Worm (Caenorhabditis elegans) whole organism, mixed stage, embryonic: Measurements from ENCODE around the gene nhr-221.

ENCODE experiments used
- bed-3 ChIP-seq: fragments of 200-800 bp; sonication (Bioruptor generic); optimal IDR thresholded peaks from 3 replicates; lab custom pipeline; 2018; ENCODE audit warnings: mild to moderate bottlenecking, missing genetic modification characterization, moderate library complexity, missing compliant biosample characterization
- blmp-1 ChIP-seq: fragments of 150-350 bp; optimal IDR thresholded peaks from 2 replicates; lab custom pipeline; 2014; ENCODE audit warnings: missing biosample characterization, missing genetic modification characterization
- ceh-39 ChIP-seq: fragments of 150-350 bp; optimal IDR thresholded peaks from 2 replicates; lab custom pipeline; 2014; ENCODE audit warnings: missing biosample characterization, missing genetic modification characterization
- ceh-43 ChIP-seq: fragments of 200-800 bp; sonication (Bioruptor generic); optimal IDR thresholded peaks from 2 replicates; lab custom pipeline; 2018; ENCODE audit warnings: mild to moderate bottlenecking, missing genetic modification characterization, moderate library complexity, missing compliant biosample characterization
- ceh-83 ChIP-seq: fragments of 200-800 bp; sonication (Bioruptor generic); optimal IDR thresholded peaks from 2 replicates; lab custom pipeline; 2018; ENCODE audit warnings: mild to moderate bottlenecking, missing genetic modification characterization, missing compliant biosample characterization
- ces-1 ChIP-seq: fragments of 150-350 bp; optimal IDR thresholded peaks from 2 replicates; lab custom pipeline; 2014; ENCODE audit warnings: missing biosample characterization, missing genetic modification reagents, missing genetic modification characterization
- elt-1 ChIP-seq: sonication (generic microtip); optimal IDR thresholded peaks from 2 replicates; lab custom pipeline; 2017; ENCODE audit warnings: missing genetic modification characterization, mild to moderate bottlenecking, missing compliant biosample characterization, antibody characterized with exemption, moderate library complexity, borderline replicate concordance; ENCODE audit not compliant: insufficient read depth
- elt-3 ChIP-seq: fragments of 150-350 bp; optimal IDR thresholded peaks from 2 replicates; lab custom pipeline; 2014; ENCODE audit warnings: missing biosample characterization, missing genetic modification characterization
- flh-1 ChIP-seq: fragments of 200-800 bp; sonication (Bioruptor generic); optimal IDR thresholded peaks from 2 replicates; lab custom pipeline; 2018; ENCODE audit warnings: mild to moderate bottlenecking, missing genetic modification characterization, moderate library complexity, missing compliant biosample characterization
- hlh-1 ChIP-seq: fragments of 150-350 bp; optimal IDR thresholded peaks from 2 replicates; lab custom pipeline; 2014; ENCODE audit warnings: missing biosample characterization, missing genetic modification reagents, missing genetic modification characterization
- lin-32 ChIP-seq: fragments of 200-800 bp; sonication (Bioruptor generic); optimal IDR thresholded peaks from 2 replicates; lab custom pipeline; 2018; ENCODE audit warnings: mild to moderate bottlenecking, missing genetic modification characterization, missing compliant biosample characterization
- lsy-2 ChIP-seq: fragments of 150-350 bp; optimal IDR thresholded peaks from 2 replicates; lab custom pipeline; 2014; ENCODE audit warnings: missing biosample characterization, missing genetic modification characterization
- mab-5 ChIP-seq: fragments of 150-350 bp; optimal IDR thresholded peaks from 2 replicates; lab custom pipeline; 2014; ENCODE audit warnings: missing biosample characterization, missing genetic modification characterization
- mep-1 ChIP-seq: fragments of 150-350 bp; optimal IDR thresholded peaks from 2 replicates; lab custom pipeline; 2017; ENCODE audit warnings: missing biosample characterization, missing genetic modification reagents, missing genetic modification characterization, inconsistent platforms
- mls-2 ChIP-seq: sonication (generic microtip); optimal IDR thresholded peaks from 2 replicates; lab custom pipeline; 2016; ENCODE audit warnings: mild to moderate bottlenecking, missing genetic modification characterization, moderate library complexity, missing compliant biosample characterization
- nhr-12 ChIP-seq: fragments of 150-350 bp; optimal IDR thresholded peaks from 2 replicates; lab custom pipeline; 2014; ENCODE audit warnings: missing biosample characterization, missing genetic modification characterization
- nhr-76 ChIP-seq: sonication (generic microtip); optimal IDR thresholded peaks from 2 replicates; lab custom pipeline; 2017; ENCODE audit warnings: missing biosample characterization, missing genetic modification characterization
- pha-4 ChIP-seq: fragments of 150-350 bp; optimal IDR thresholded peaks from 2 replicates; lab custom pipeline; 2018; ENCODE audit warnings: missing biosample characterization, missing genetic modification reagents, missing genetic modification characterization
- sem-2 ChIP-seq: fragments of 200-800 bp; sonication (Bioruptor generic); optimal IDR thresholded peaks from 2 replicates; lab custom pipeline; 2018; ENCODE audit warnings: mild to moderate bottlenecking, missing genetic modification characterization, missing compliant biosample characterization
- sptf-1 ChIP-seq: sonication (generic microtip); optimal IDR thresholded peaks from 2 replicates; lab custom pipeline; 2017; ENCODE audit warnings: mild to moderate bottlenecking, missing genetic modification characterization, moderate library complexity, missing compliant biosample characterization
- tbx-8 ChIP-seq: fragments of 200-800 bp; sonication (Bioruptor generic); optimal IDR thresholded peaks from 2 replicates; lab custom pipeline; 2018; ENCODE audit warnings: mild to moderate bottlenecking, missing genetic modification characterization, moderate library complexity, missing compliant biosample characterization
- unc-39 ChIP-seq: fragments of 150-350 bp; optimal IDR thresholded peaks from 2 replicates; lab custom pipeline; 2014; ENCODE audit warnings: missing biosample characterization, missing genetic modification characterization
- zip-8 ChIP-seq: fragments of 150-350 bp; optimal IDR thresholded peaks from 2 replicates; lab custom pipeline; 2014; ENCODE audit warnings: missing biosample characterization, missing genetic modification characterization
- ztf-11 ChIP-seq: fragments of 150-350 bp; optimal IDR thresholded peaks from 2 replicates; lab custom pipeline; 2014; ENCODE audit warnings: missing biosample characterization, missing genetic modification characterization

Gene nhr-221

ce11 chrV:3555986-3556385 is 20.8 kb upstream of the nhr-221 start, which contains the start of gene grl-30:
TSS of gene grl-30 (plus strand) at chrV:3556286.
- no peak for TF ChIP-seq ces-1 (GFP tag; lab: Kevin White, UChicago)
- no peak for TF ChIP-seq hlh-1 (tag; lab: Kevin White, UChicago)
- TF ChIP-seq ceh-83 (GFP tag; lab: Kevin White, UChicago), result no peak
- TF ChIP-seq mab-5 (tag; lab: Kevin White, UChicago), result no peak
- TF ChIP-seq blmp-1 (tag; lab: Kevin White, UChicago), result no peak
- TF ChIP-seq zip-8 (tag; lab: Kevin White, UChicago), result peak; percentile 20

ce11 chrV:3554869-3555268 is 19.7 kb upstream of the nhr-221 start, which contains the start of gene grl-29:
TSS of gene grl-29 (minus strand) at chrV:3555236.
- TF ChIP-seq sem-2 (GFP tag; lab: Kevin White, UChicago) (no peak), ceh-83 (GFP tag; lab: Kevin White, UChicago) (no peak), lsy-2 (tag; lab: Kevin White, UChicago) (no peak), sptf-1 (tag; lab: Kevin White, UChicago) (no peak), ceh-43 (GFP tag; lab: Kevin White, UChicago) (no peak)
- TF ChIP-seq, all 35 proteins: peak for 0

ce11 chrV:3552740-3553469 is 17.7 kb upstream of the nhr-221 start, which contains the start of gene T24A6.20:
TSS of gene T24A6.20 (plus strand) at chrV:3553134.
- no peak for TF ChIP-seq tbx-8
- no peak for TF ChIP-seq elt-3 (tag; lab: Kevin White, UChicago)
- no peak for TF ChIP-seq nhr-12 (tag; lab: Kevin White, UChicago)
- no peak for TF ChIP-seq ztf-11 (tag; lab: Kevin White, UChicago)
- TF ChIP-seq flh-1 (GFP tag; lab: Kevin White, UChicago), result no peak
- peak; percentile 5 for TF ChIP-seq ceh-39 (tag; lab: Kevin White, UChicago)
- TF ChIP-seq pha-4 (tag; lab: Kevin White, UChicago), result no peak

DNA sequence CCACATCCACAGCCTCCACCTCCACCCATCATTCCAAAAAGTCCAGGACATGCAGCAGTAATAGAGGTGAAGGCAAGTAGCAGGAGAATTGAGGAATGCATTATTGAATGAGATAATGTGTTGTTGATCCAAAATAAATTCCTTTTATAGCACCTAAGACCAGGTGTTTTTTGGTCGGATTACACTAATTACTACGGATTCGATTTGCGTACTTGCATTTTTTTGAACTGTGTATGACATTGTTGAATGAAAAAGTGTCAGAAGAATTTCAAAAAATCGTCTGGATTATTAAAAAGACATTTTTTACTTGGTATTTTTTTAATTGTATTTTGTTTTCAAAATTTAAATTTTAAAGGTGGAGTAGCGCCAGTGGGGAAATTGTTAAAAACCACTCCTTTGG is 16.6 kb upstream of the nhr-221 start, which contains the start of gene grl-28:
Gene grl-28 (minus strand): TSS at position 101 of the 400 bp plus-strand sequence.
- TF ChIP-seq elt-1 (tag; lab: Kevin White, UChicago) (no peak), ces-1 (GFP tag; lab: Kevin White, UChicago) (no peak)
- TF ChIP-seq, all 35 proteins: peak for 0

ce11 chrV:3549553-3549952 is 14.4 kb upstream of the nhr-221 start, which contains the start of gene sri-21:
TSS of gene sri-21 (plus strand) at chrV:3549853.
- TF ChIP-seq lin-32 (GFP tag; lab: Kevin White, UChicago), result no peak
- no peak for TF ChIP-seq zip-8 (tag; lab: Kevin White, UChicago)
- no peak for TF ChIP-seq ceh-43 (GFP tag; lab: Kevin White, UChicago)
- no peak for TF ChIP-seq unc-39 (tag; lab: Kevin White, UChicago)

DNA sequence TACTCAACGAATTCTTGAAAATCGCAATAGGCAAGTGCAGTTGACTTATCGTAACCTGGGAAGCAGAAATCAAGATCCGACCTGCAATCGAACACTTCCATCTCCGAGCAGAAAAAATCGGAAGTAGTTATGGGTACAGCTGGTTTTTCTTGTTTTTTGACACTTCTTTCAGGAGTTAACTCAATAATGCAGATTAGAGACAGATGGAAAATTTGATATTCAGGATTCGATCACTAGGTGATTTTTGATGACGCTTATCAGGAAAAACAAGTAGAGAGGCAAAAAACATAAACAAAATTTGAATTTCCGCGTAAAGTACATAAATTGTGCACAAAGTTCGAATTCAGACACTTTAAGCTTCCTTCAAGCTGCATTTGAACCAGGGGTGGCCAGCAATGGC is 13.6 kb upstream of the nhr-221 start, which contains the start of gene srw-130:
Gene srw-130 (minus strand): TSS at position 101 of the 400 bp plus-strand sequence.
- no peak for TF ChIP-seq lsy-2 (tag; lab: Kevin White, UChicago)
- no peak for TF ChIP-seq mls-2 (tag; lab: Kevin White, UChicago)
- TF ChIP-seq elt-3 (tag; lab: Kevin White, UChicago), result no peak

- TF ChIP-seq pha-4 (tag; lab: Kevin White, UChicago), result no peak
- no peak for TF ChIP-seq bed-3 (GFP tag; lab: Kevin White, UChicago)
- TF ChIP-seq mep-1 (tag; lab: Kevin White, UChicago), result no peak
- TF ChIP-seq lsy-2 (tag; lab: Kevin White, UChicago), result no peak
- TF ChIP-seq ceh-83 (GFP tag; lab: Kevin White, UChicago), result no peak
- TF ChIP-seq sptf-1 (tag; lab: Kevin White, UChicago), result no peak
- no peak for TF ChIP-seq nhr-76 (tag; lab: Kevin White, UChicago)
- no peak for TF ChIP-seq hlh-1 (tag; lab: Kevin White, UChicago)
Observed at ce11 chrV:3546517-3546916, 11.4 kb upstream of the nhr-221 start, which contains the start of gene srbc-68. TSS of gene srbc-68 (minus strand) at chrV:3546617.
